Worm (Caenorhabditis elegans): ENCODE data around the gene ifg-1.

The ifg-1 gene

DNA sequence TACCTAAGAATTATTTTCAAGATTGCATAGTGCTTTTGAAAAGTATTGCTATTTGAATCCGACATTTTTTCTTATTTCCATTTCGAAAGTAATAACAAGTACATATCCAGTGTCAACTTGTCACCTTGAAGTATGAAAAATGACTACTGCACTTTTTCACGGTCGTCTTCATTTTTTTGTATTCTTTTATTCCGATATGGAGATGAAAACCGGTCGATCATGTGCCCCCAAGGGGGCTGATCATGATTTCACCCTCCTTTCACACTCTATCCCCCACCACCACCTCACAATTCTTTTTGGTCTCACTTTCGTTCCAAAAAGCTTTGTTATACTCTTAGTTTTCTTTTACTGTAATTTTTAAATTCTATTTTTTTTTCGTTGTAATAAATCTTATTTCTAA lies 8.9 kb downstream of the ifg-1 start:
- TF ChIP-seq drap-1 (GFP tag; optimal IDR thresholded peaks at IDR 0.05) (no peak), mep-1 (tag; optimal IDR thresholded peaks at IDR 0.05) (no peak), lin-32 (GFP tag; optimal IDR thresholded peaks at IDR 0.05) (no peak), hlh-1 (tag; optimal IDR thresholded peaks at IDR 0.05) (no peak), nhr-2 (tag; optimal IDR thresholded peaks at IDR 0.05) (no peak), nhr-12 (tag; optimal IDR thresholded peaks at IDR 0.05) (no peak), bed-3 (GFP tag; optimal IDR thresholded peaks at IDR 0.05) (no peak), ceh-39 (tag; optimal IDR thresholded peaks at IDR 0.05) (no peak), nhr-76 (tag; optimal IDR thresholded peaks at IDR 0.05) (no peak)

DNA sequence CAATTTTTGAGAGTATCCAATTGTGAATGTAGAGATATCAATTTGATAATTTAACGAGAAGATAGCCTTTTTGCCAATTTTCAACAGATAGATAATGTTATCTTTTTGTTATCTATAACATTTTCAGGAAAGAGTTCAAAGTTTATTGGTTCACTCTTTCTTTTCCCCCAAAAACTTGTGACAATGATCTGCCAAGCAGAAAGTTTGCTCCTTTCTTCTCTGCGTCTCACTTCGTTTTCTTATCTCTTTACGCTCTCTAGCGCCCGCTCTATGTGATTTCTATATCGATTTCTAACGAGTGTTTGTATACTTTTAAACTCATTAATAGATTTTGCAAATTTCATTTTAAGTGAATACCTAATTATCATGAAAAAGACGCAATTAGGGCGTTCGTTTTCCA lies 9.5 kb downstream of the ifg-1 start:
- no peak for TF ChIP-seq mep-1 (tag; optimal IDR thresholded peaks at IDR 0.05)

DNA sequence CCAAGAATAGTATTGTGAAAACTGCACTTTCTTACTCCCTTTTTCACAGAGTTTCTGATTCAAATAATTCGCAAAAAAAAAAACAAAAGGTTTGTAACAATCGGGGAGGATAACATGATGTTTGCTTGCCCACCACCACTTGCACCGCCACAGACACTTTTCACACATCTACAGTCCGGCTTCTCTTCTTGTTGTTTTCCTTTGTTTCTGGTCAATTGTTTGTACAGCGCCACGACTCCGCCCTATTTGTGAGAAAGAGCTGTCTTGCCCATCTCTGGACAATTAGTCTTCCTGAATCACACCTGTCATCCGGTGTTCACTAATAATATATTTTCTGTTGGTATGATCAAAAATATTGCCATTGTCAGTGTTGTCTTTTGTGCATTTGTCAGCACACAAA lies 14.0 kb downstream of the ifg-1 start, which contains the start of gene M110.9:
Gene M110.9, plus strand, starts transcription at position 301 of the 400 bp plus-strand sequence.
- TF ChIP-seq nhr-12 (tag; optimal IDR thresholded peaks at IDR 0.05): no peak
- TF ChIP-seq pha-4 (tag; optimal IDR thresholded peaks at IDR 0.05): no peak
- TF ChIP-seq elt-3 (tag; optimal IDR thresholded peaks at IDR 0.05): no peak
- no peak for TF ChIP-seq mab-5 (tag; optimal IDR thresholded peaks at IDR 0.05)
- no peak for TF ChIP-seq tbx-8 (GFP tag; optimal IDR thresholded peaks at IDR 0.05)
- no peak for TF ChIP-seq nhr-28 (tag; optimal IDR thresholded peaks at IDR 0.05)
- no peak for TF ChIP-seq ceh-39 (tag; optimal IDR thresholded peaks at IDR 0.05)
- no peak for TF ChIP-seq blmp-1 (tag; optimal IDR thresholded peaks at IDR 0.05)
- no peak for TF ChIP-seq nhr-76 (tag; optimal IDR thresholded peaks at IDR 0.05)
- TF ChIP-seq lin-32 (GFP tag; optimal IDR thresholded peaks at IDR 0.05): no peak
- TF ChIP-seq zip-8 (tag; optimal IDR thresholded peaks at IDR 0.05): no peak
- no peak for TF ChIP-seq M03D4.4 (tag; optimal IDR thresholded peaks at IDR 0.05)
- TF ChIP-seq unc-62 (GFP tag; optimal IDR thresholded peaks at IDR 0.05): no peak

DNA sequence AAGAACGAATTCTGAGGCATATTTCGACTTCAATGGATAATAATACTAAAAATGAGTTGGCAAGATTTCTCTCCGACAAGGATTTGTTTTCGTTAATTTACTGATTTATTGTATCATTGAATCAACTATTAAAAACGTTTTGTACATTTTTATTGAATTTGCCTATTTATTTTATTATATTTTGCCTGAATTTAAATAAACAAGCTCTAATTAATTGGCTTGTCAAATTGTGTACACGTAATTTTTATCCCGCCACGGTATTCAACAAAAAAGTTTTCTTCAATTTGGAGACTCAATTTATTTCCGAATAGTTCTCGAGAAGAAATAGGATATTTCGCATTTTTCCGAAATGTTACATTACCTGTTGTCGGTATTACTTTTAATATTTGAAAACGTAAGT lies 15.5 kb downstream of the ifg-1 start, which contains the start of gene M110.7:
Gene M110.7, plus strand, starts transcription at position 301 of the 400 bp plus-strand sequence.
- TF ChIP-seq nhr-12 (tag; optimal IDR thresholded peaks at IDR 0.05) (no peak), drap-1 (GFP tag; optimal IDR thresholded peaks at IDR 0.05) (no peak), nhr-28 (tag; optimal IDR thresholded peaks at IDR 0.05) (no peak)

DNA sequence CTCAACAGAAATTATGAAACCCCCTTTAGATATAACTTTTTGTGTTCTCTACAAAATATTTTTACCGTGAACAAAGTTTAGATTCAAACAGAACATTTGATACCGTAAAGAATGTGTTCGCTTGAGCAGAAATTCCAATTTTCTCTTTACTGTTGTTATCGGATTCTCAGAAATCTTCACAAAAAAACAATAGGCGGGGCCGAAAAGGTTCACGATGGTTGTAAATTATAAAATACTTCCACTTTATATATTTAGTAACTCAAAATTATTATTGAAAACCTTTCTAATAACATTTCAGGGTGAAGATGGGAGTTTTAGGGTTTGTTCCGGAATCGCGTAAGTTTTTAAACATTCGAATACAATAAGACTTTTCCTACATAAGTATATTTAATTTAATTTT lies 21.1 kb downstream of the ifg-1 start, which contains the start of gene nlp-5:
Gene nlp-5, plus strand, starts transcription at position 301 of the 400 bp plus-strand sequence.
- no peak for TF ChIP-seq ces-1 (GFP tag; optimal IDR thresholded peaks at IDR 0.05)
- no peak for TF ChIP-seq zip-8 (tag; optimal IDR thresholded peaks at IDR 0.05)
- TF ChIP-seq lin-32 (GFP tag; optimal IDR thresholded peaks at IDR 0.05): no peak
- TF ChIP-seq unc-39 (tag; optimal IDR thresholded peaks at IDR 0.05): no peak
- no peak for TF ChIP-seq ham-2 (GFP tag; optimal IDR thresholded peaks at IDR 0.05)
- no peak for TF ChIP-seq bed-3 (GFP tag; optimal IDR thresholded peaks at IDR 0.05)
- no peak for TF ChIP-seq mls-2 (tag; optimal IDR thresholded peaks at IDR 0.05)
- no peak for TF ChIP-seq elt-3 (tag; optimal IDR thresholded peaks at IDR 0.05)
- TF ChIP-seq tbx-8 (GFP tag; optimal IDR thresholded peaks at IDR 0.05): no peak

DNA sequence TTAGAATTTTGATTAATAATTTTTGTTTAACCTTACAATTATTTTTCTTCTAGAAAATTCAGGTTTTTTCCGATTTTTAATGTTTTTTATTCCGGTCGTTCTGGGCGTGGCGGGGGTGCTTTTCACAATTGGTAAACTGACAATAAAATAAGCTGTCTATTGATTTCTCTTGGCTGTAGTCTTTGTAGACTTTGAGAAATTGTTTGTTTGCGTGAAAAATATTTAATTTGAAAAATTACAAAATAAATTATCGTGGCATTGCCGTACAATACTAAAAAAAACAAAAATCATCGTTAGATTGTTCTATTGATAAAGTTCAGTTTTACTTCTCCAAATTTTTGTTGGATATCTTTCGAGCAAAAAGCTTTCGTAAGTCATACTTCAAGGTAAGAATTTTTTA lies 29.5 kb downstream of the ifg-1 start, which contains the start of gene F35C11.3:
Gene F35C11.3, plus strand, starts transcription at position 301 of the 400 bp plus-strand sequence.
- TF ChIP-seq lin-32 (GFP tag; optimal IDR thresholded peaks at IDR 0.05) (no peak), mls-2 (tag; optimal IDR thresholded peaks at IDR 0.05) (no peak), lsy-2 (tag; optimal IDR thresholded peaks at IDR 0.05) (no peak), unc-39 (tag; optimal IDR thresholded peaks at IDR 0.05) (no peak), elt-3 (tag; optimal IDR thresholded peaks at IDR 0.05) (no peak), ceh-83 (GFP tag; optimal IDR thresholded peaks at IDR 0.05) (no peak)

DNA sequence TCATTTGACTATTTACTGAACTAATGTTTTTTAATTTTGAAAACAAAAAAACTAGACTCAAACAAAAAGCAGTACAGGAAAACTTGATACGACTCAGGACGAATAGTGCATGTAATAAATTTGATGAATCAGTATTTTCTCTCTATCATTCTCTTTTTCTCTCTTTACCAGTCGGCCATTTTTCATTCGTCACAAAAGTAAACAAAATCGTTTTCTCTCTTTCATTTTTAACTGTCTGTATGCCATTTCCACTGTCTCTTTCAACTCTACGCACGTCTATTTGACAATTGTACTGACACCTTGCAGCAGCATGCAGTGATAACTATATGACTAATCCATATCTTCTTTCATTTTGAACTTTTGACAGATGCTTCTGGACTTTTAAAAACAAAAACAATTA lies 31.7 kb downstream of the ifg-1 start, which contains the start of the genes F35C11.2 and F35C11.4:
Gene F35C11.2, minus strand, starts transcription at position 90 of the 400 bp plus-strand sequence.
Gene F35C11.4, plus strand, starts transcription at position 260 of the 400 bp plus-strand sequence.
- TF ChIP-seq blmp-1 (tag; optimal IDR thresholded peaks at IDR 0.05) (no peak), elt-1 (tag; optimal IDR thresholded peaks at IDR 0.05; ENCODE audit: borderline replicate concordance, insufficient read depth) (no peak), lin-13 (tag; optimal IDR thresholded peaks at IDR 0.05) (no peak), M03D4.4 (tag; optimal IDR thresholded peaks at IDR 0.05) (no peak), ceh-39 (tag; optimal IDR thresholded peaks at IDR 0.05) (no peak), ham-2 (GFP tag; optimal IDR thresholded peaks at IDR 0.05) (no peak), ceh-43 (GFP tag; optimal IDR thresholded peaks at IDR 0.05) (no peak), flh-1 (GFP tag; optimal IDR thresholded peaks at IDR 0.05) (no peak), lsy-2 (tag; optimal IDR thresholded peaks at IDR 0.05) (no peak), nhr-2 (tag; optimal IDR thresholded peaks at IDR 0.05) (no peak), nhr-12 (tag; optimal IDR thresholded peaks at IDR 0.05) (no peak), cnd-1 (tag; optimal IDR thresholded peaks at IDR 0.05) (no peak), nhr-76 (tag; optimal IDR thresholded peaks at IDR 0.05) (no peak), nhr-28 (tag; optimal IDR thresholded peaks at IDR 0.05) (no peak), mab-5 (tag; optimal IDR thresholded peaks at IDR 0.05) (no peak), zip-8 (tag; optimal IDR thresholded peaks at IDR 0.05) (no peak), lin-32 (GFP tag; optimal IDR thresholded peaks at IDR 0.05) (no peak), bed-3 (GFP tag; optimal IDR thresholded peaks at IDR 0.05) (no peak), mls-2 (tag; optimal IDR thresholded peaks at IDR 0.05) (no peak), mep-1 (tag; optimal IDR thresholded peaks at IDR 0.05) (no peak)
